Worm (Caenorhabditis elegans) whole organism, L1 larva: ENCODE measurements around the gene ZK593.2.

Experiments used
- aha-1 ChIP-seq: fragments of 150-350 bp; optimal IDR thresholded peaks from 2 replicates; lab custom pipeline; 2014; ENCODE audit warnings: missing biosample characterization, missing genetic modification characterization
- alr-1 ChIP-seq: fragments of 200-800 bp; sonication (Bioruptor generic); optimal IDR thresholded peaks from 2 replicates; lab custom pipeline; 2018; ENCODE audit warnings: borderline replicate concordance, mild to moderate bottlenecking, missing genetic modification characterization, missing compliant biosample characterization
- hlh-17 ChIP-seq: fragments of 200-800 bp; sonication (Bioruptor generic); optimal IDR thresholded peaks from 2 replicates; lab custom pipeline; 2018; ENCODE audit warnings: missing genetic modification characterization, mild to moderate bottlenecking, missing compliant biosample characterization, moderate library complexity, borderline replicate concordance
- hlh-4 ChIP-seq: sonication (generic microtip); optimal IDR thresholded peaks from 2 replicates; lab custom pipeline; 2016; ENCODE audit warnings: mild to moderate bottlenecking, missing genetic modification characterization, missing compliant biosample characterization
- isw-1 ChIP-seq: fragments of 200-800 bp; sonication (Bioruptor generic); IDR thresholded peaks from 2 replicates; pipeline ENCODE4 v1.3.6; 2022; ENCODE audit warnings: missing genetic modification characterization, missing compliant biosample characterization
- lin-14 ChIP-seq: fragments of 200-800 bp; sonication (Bioruptor generic); optimal IDR thresholded peaks from 2 replicates; lab custom pipeline; 2018; ENCODE audit warnings: mild to moderate bottlenecking, missing genetic modification characterization, moderate library complexity, missing compliant biosample characterization
- nhr-237 ChIP-seq: fragments of 150-350 bp; optimal IDR thresholded peaks from 2 replicates; lab custom pipeline; 2014; ENCODE audit warnings: missing biosample characterization, missing genetic modification characterization
- nhr-77 ChIP-seq: fragments of 150-350 bp; optimal IDR thresholded peaks from 2 replicates; lab custom pipeline; 2014; ENCODE audit warnings: missing biosample characterization, missing genetic modification characterization
- nhr-85 ChIP-seq: sonication (generic microtip); peaks from one replicate; lab custom pipeline; 2016; ENCODE audit warnings: missing genetic modification characterization, inconsistent platforms, missing compliant biosample characterization
- pqm-1 ChIP-seq: sonication (generic microtip); optimal IDR thresholded peaks from 3 replicates; lab custom pipeline; 2017; ENCODE audit warnings: missing biosample characterization, missing genetic modification characterization
- rnt-1 ChIP-seq: sonication (generic microtip); optimal IDR thresholded peaks from 2 replicates; lab custom pipeline; 2016; ENCODE audit warnings: mild to moderate bottlenecking, missing genetic modification characterization, moderate library complexity, missing compliant biosample characterization
- sox-4 ChIP-seq: sonication (generic microtip); optimal IDR thresholded peaks from 2 replicates; lab custom pipeline; 2016; ENCODE audit warnings: missing genetic modification characterization, missing compliant biosample characterization
- unc-98 ChIP-seq: fragments of 200-800 bp; sonication (Bioruptor generic); IDR thresholded peaks from 2 replicates; pipeline ENCODE4 v1.3.6; 2022; ENCODE audit warnings: missing genetic modification characterization, missing compliant biosample characterization
- xbp-1 ChIP-seq: sonication (generic microtip); optimal IDR thresholded peaks from 2 replicates; lab custom pipeline; 2016; ENCODE audit warnings: missing genetic modification characterization, missing compliant biosample characterization

Gene ZK593.2

DNA sequence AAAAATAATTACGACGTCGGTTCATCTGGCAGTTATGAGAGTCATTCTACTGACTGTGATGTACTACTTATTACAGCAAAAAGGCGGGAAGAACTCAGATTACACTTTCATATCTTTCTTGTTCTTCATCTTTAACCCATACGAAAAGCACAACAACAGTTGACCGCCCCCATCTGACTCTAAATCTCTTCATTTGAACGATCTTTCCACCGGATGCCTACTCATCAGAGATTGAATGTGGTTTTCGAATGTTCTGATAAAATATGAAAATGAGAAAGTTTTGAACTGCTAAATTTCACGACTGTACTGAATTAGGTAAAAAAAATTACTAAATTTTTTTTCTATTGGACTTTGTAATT, 45.0 kb downstream of the ZK593.2 start, which contains the start of gene sri-19:
Gene sri-19 (plus strand): TSS at position 143 of the 359 bp plus-strand sequence.
- TF ChIP-seq pqm-1 (tag; lab: Kevin White, UChicago): no peak
- no peak for TF ChIP-seq nhr-237
- TF ChIP-seq aha-1: no peak
- no peak for TF ChIP-seq nhr-77 (tag; lab: Kevin White, UChicago)
- no peak for TF ChIP-seq hlh-17 (GFP tag; lab: Kevin White, UChicago)
- TF ChIP-seq nhr-85 (tag; lab: Kevin White, UChicago): no peak
- no peak for TF ChIP-seq xbp-1 (tag; lab: Kevin White, UChicago)
- peak; percentile 51 for TF ChIP-seq lin-14 (GFP tag; lab: Kevin White, UChicago)
- TF ChIP-seq hlh-4: no peak
- no peak for TF ChIP-seq alr-1 (tag; lab: Kevin White, UChicago)
- no peak for TF ChIP-seq sox-4 (tag; lab: Kevin White, UChicago)
- no peak for TF ChIP-seq unc-98 (GFP tag; lab: Robert Waterston, UW)
- peak; percentile 41 for TF ChIP-seq rnt-1 (tag; lab: Kevin White, UChicago)
- TF ChIP-seq isw-1 (GFP tag; lab: Robert Waterston, UW): no peak
